Fruit fly (Drosophila melanogaster) whole organism, wandering third instar larva: Measurements from ENCODE around the gene CG15143.

Experiments used
- Myc ChIP-seq: fragments of >200 bp; optimal IDR thresholded peaks from 2 replicates; lab custom pipeline; 2017
- dmrt93B ChIP-seq: fragments of 200-800 bp; sonication (Bioruptor generic); optimal IDR thresholded peaks from 2 replicates; lab custom pipeline; 2018; ENCODE audit warnings: missing biosample characterization, mild to moderate bottlenecking, missing genetic modification characterization
- fru ChIP-seq: fragments of 200-800 bp; sonication (Bioruptor generic); optimal IDR thresholded peaks from 3 replicates; lab custom pipeline; 2016; ENCODE audit warnings: missing biosample characterization, mild to moderate bottlenecking, missing genetic modification characterization
- sv ChIP-seq: fragments of 200-800 bp; sonication (Bioruptor generic); optimal IDR thresholded peaks from 3 replicates; lab custom pipeline; 2016; ENCODE audit warnings: missing biosample characterization, missing genetic modification characterization

- TF ChIP-seq sv (GFP tag; lab: Kevin White, UChicago) = no peak
- TF ChIP-seq dmrt93B (GFP tag; lab: Kevin White, UChicago) = no peak
- no peak for TF ChIP-seq fru (GFP tag; lab: Kevin White, UChicago)
- TF ChIP-seq Myc (lab: Kevin White, UChicago) = no peak
These were observed 18.4 kb upstream of the CG15143 start for dm6 chr2L:17542661-17543278.
